Worm (Caenorhabditis elegans) whole organism, L1 larva: ENCODE measurements around the gene lnkn-1.

Experiments used
- C04F5.9 ChIP-seq: sonication (generic microtip); optimal IDR thresholded peaks from 2 replicates; lab custom pipeline; 2016; ENCODE audit warnings: missing genetic modification characterization, missing compliant biosample characterization
- C16A3.4 ChIP-seq: fragments of 150-350 bp; optimal IDR thresholded peaks from 2 replicates; lab custom pipeline; 2014; ENCODE audit warnings: missing biosample characterization, missing genetic modification characterization
- C34B4.2 ChIP-seq: sonication (generic microtip); optimal IDR thresholded peaks from 2 replicates; lab custom pipeline; 2017; ENCODE audit warnings: mild to moderate bottlenecking, missing genetic modification characterization, missing compliant biosample characterization
- Y116A8C.19 ChIP-seq: sonication (generic microtip); optimal IDR thresholded peaks from 2 replicates; lab custom pipeline; 2016; ENCODE audit warnings: missing compliant biosample characterization, missing genetic modification characterization, borderline replicate concordance
- aha-1 ChIP-seq: fragments of 150-350 bp; optimal IDR thresholded peaks from 2 replicates; lab custom pipeline; 2014; ENCODE audit warnings: missing biosample characterization, missing genetic modification characterization
- alr-1 ChIP-seq: fragments of 200-800 bp; sonication (Bioruptor generic); optimal IDR thresholded peaks from 2 replicates; lab custom pipeline; 2018; ENCODE audit warnings: borderline replicate concordance, mild to moderate bottlenecking, missing genetic modification characterization, missing compliant biosample characterization
- aly-2 ChIP-seq: fragments of 150-350 bp; optimal IDR thresholded peaks from 2 replicates; lab custom pipeline; 2014; ENCODE audit warnings: missing biosample characterization, missing genetic modification characterization
- blmp-1 ChIP-seq: fragments of 150-350 bp; optimal IDR thresholded peaks from 2 replicates; lab custom pipeline; 2014; ENCODE audit warnings: missing biosample characterization, missing genetic modification characterization
- ces-1 ChIP-seq: fragments of 150-350 bp; optimal IDR thresholded peaks from 2 replicates; lab custom pipeline; 2014; ENCODE audit warnings: missing biosample characterization, missing genetic modification reagents, missing genetic modification characterization
- dpl-1 ChIP-seq, 3 experiments: fragments of 150-350 bp in 2 of 3; sonication (generic microtip) in 1 of 3; optimal IDR thresholded peaks; 2 replicates each; lab custom pipeline; 2014 to 2017; ENCODE audit warnings: missing biosample characterization in 3 of 3, missing genetic modification characterization in 3 of 3, missing genetic modification reagents in 3 of 3
- efl-1 ChIP-seq, 4 experiments: fragments of 150-350 bp; optimal IDR thresholded peaks in 3 of 4; peaks in 1 of 4; 1 replicate in 1 of 4; 2 replicates in 3 of 4; lab custom pipeline; 2014; ENCODE audit warnings: missing biosample characterization in 2 of 4, missing genetic modification characterization in 2 of 4, missing genetic modification reagents in 2 of 4
- fkh-10 ChIP-seq: sonication (generic microtip); optimal IDR thresholded peaks from 2 replicates; lab custom pipeline; 2017; ENCODE audit warnings: missing biosample characterization, missing genetic modification reagents, missing genetic modification characterization
- fkh-8 ChIP-seq: sonication (generic microtip); optimal IDR thresholded peaks from 2 replicates; lab custom pipeline; 2016; ENCODE audit warnings: mild to moderate bottlenecking, missing genetic modification characterization, missing compliant biosample characterization
- grh-1 ChIP-seq: fragments of 200-800 bp; sonication (Bioruptor generic); IDR thresholded peaks from 2 replicates; pipeline ENCODE4 v1.3.6; 2022; ENCODE audit warnings: missing genetic modification reagents, missing genetic modification characterization, missing compliant biosample characterization
- hlh-4 ChIP-seq: sonication (generic microtip); optimal IDR thresholded peaks from 2 replicates; lab custom pipeline; 2016; ENCODE audit warnings: mild to moderate bottlenecking, missing genetic modification characterization, missing compliant biosample characterization
- isw-1 ChIP-seq: fragments of 200-800 bp; sonication (Bioruptor generic); IDR thresholded peaks from 2 replicates; pipeline ENCODE4 v1.3.6; 2022; ENCODE audit warnings: missing genetic modification characterization, missing compliant biosample characterization
- lin-13 ChIP-seq: fragments of 150-350 bp; optimal IDR thresholded peaks from 2 replicates; lab custom pipeline; 2014; ENCODE audit warnings: missing biosample characterization, missing genetic modification reagents, missing genetic modification characterization
- lin-14 ChIP-seq: fragments of 200-800 bp; sonication (Bioruptor generic); optimal IDR thresholded peaks from 2 replicates; lab custom pipeline; 2018; ENCODE audit warnings: mild to moderate bottlenecking, missing genetic modification characterization, moderate library complexity, missing compliant biosample characterization
- lin-15B ChIP-seq: fragments of 150-350 bp; sonication (generic microtip); optimal IDR thresholded peaks from 3 replicates; lab custom pipeline; 2014; ENCODE audit warnings: missing biosample characterization, missing genetic modification characterization
- lin-39 ChIP-seq: fragments of 150-350 bp; optimal IDR thresholded peaks from 2 replicates; lab custom pipeline; 2014; ENCODE audit warnings: missing biosample characterization, missing genetic modification reagents, missing genetic modification characterization
- mdl-1 ChIP-seq, 2 experiments: fragments of 150-350 bp; optimal IDR thresholded peaks; 2 replicates each; lab custom pipeline; 2014 to 2017; ENCODE audit warnings: missing biosample characterization in 2 of 2, missing genetic modification characterization in 2 of 2, inconsistent platforms in 1 of 2
- nhr-11 ChIP-seq: fragments of 150-350 bp; optimal IDR thresholded peaks from 2 replicates; lab custom pipeline; 2014; ENCODE audit warnings: missing biosample characterization, missing genetic modification characterization
- nhr-12 ChIP-seq: sonication (generic microtip); optimal IDR thresholded peaks from 2 replicates; lab custom pipeline; 2017; ENCODE audit warnings: missing biosample characterization, missing genetic modification characterization
- nhr-19 ChIP-seq: fragments of 200-800 bp; sonication (Bioruptor generic); conservative IDR thresholded peaks from 2 replicates; pipeline ENCODE4 v1.3.6; 2022; ENCODE audit warnings: missing genetic modification characterization, missing compliant biosample characterization
- nhr-28 ChIP-seq: fragments of 150-350 bp; optimal IDR thresholded peaks from 2 replicates; lab custom pipeline; 2014; ENCODE audit warnings: missing biosample characterization, missing genetic modification characterization
- nhr-47 ChIP-seq: sonication (generic microtip); optimal IDR thresholded peaks from 2 replicates; lab custom pipeline; 2016; ENCODE audit warnings: mild to moderate bottlenecking, missing genetic modification characterization, moderate library complexity, missing compliant biosample characterization
- nhr-71 ChIP-seq: sonication (generic microtip); optimal IDR thresholded peaks from 2 replicates; lab custom pipeline; 2016; ENCODE audit warnings: mild to moderate bottlenecking, missing genetic modification characterization, moderate library complexity, missing compliant biosample characterization
- nhr-76 ChIP-seq: sonication (generic microtip); optimal IDR thresholded peaks from 2 replicates; lab custom pipeline; 2017; ENCODE audit warnings: missing biosample characterization, missing genetic modification characterization
- nhr-85 ChIP-seq: sonication (generic microtip); peaks from one replicate; lab custom pipeline; 2016; ENCODE audit warnings: missing genetic modification characterization, inconsistent platforms, missing compliant biosample characterization
- nhr-90 ChIP-seq: sonication (generic microtip); optimal IDR thresholded peaks from 2 replicates; lab custom pipeline; 2016; ENCODE audit warnings: mild to moderate bottlenecking, missing genetic modification characterization, missing compliant biosample characterization; ENCODE audit not compliant: poor library complexity
- pag-3 ChIP-seq: sonication (generic microtip); optimal IDR thresholded peaks from 2 replicates; lab custom pipeline; 2017; ENCODE audit warnings: missing genetic modification characterization, mild to moderate bottlenecking, missing compliant biosample characterization, antibody characterized with exemption, borderline replicate concordance; ENCODE audit not compliant: insufficient read depth
- pax-3 ChIP-seq: fragments of 200-800 bp; sonication (Bioruptor generic); optimal IDR thresholded peaks from 2 replicates; lab custom pipeline; 2018; ENCODE audit warnings: mild to moderate bottlenecking, missing genetic modification characterization, moderate library complexity, missing compliant biosample characterization
- skn-1 ChIP-seq: fragments of 150-350 bp; optimal IDR thresholded peaks from 2 replicates; lab custom pipeline; 2014; ENCODE audit warnings: missing biosample characterization, missing genetic modification characterization
- snpc-4 ChIP-seq: fragments of 150-350 bp; optimal IDR thresholded peaks from 2 replicates; lab custom pipeline; 2014; ENCODE audit warnings: missing biosample characterization, missing genetic modification characterization
- snu-23 ChIP-seq: sonication (generic microtip); optimal IDR thresholded peaks from 2 replicates; lab custom pipeline; 2016; ENCODE audit warnings: missing genetic modification characterization, missing compliant biosample characterization
- sptf-1 ChIP-seq: fragments of 150-350 bp; optimal IDR thresholded peaks from 2 replicates; lab custom pipeline; 2014; ENCODE audit warnings: missing biosample characterization, missing genetic modification characterization
- swsn-7 ChIP-seq: sonication (generic microtip); optimal IDR thresholded peaks from 2 replicates; lab custom pipeline; 2016; ENCODE audit warnings: missing genetic modification characterization, missing compliant biosample characterization
- tbx-2 ChIP-seq: sonication (generic microtip); optimal IDR thresholded peaks from 2 replicates; lab custom pipeline; 2016; ENCODE audit warnings: missing genetic modification characterization, missing compliant biosample characterization
- tlp-1 ChIP-seq: fragments of 150-350 bp; optimal IDR thresholded peaks from 2 replicates; lab custom pipeline; 2014; ENCODE audit warnings: missing biosample characterization, missing genetic modification characterization
- unc-62 ChIP-seq: fragments of 150-350 bp; optimal IDR thresholded peaks from 2 replicates; lab custom pipeline; 2014; ENCODE audit warnings: missing biosample characterization, missing genetic modification reagents, missing genetic modification characterization
- xbp-1 ChIP-seq: sonication (generic microtip); optimal IDR thresholded peaks from 2 replicates; lab custom pipeline; 2016; ENCODE audit warnings: missing genetic modification characterization, missing compliant biosample characterization
- zip-4 ChIP-seq: fragments of 200-800 bp; sonication (Bioruptor generic); optimal IDR thresholded peaks from 2 replicates; lab custom pipeline; 2018; ENCODE audit warnings: mild to moderate bottlenecking, missing genetic modification characterization, moderate library complexity, missing compliant biosample characterization
- ztf-11 ChIP-seq, 2 experiments: sonication (generic microtip); optimal IDR thresholded peaks; 2 replicates each; lab custom pipeline; 2016 to 2017; ENCODE audit warnings: missing genetic modification characterization in 2 of 2, missing biosample characterization in 1 of 2, missing compliant biosample characterization in 1 of 2
- ztf-4 ChIP-seq: fragments of 150-350 bp; optimal IDR thresholded peaks from 2 replicates; lab custom pipeline; 2014; ENCODE audit warnings: missing biosample characterization, missing genetic modification characterization

lnkn-1 gene

DNA sequence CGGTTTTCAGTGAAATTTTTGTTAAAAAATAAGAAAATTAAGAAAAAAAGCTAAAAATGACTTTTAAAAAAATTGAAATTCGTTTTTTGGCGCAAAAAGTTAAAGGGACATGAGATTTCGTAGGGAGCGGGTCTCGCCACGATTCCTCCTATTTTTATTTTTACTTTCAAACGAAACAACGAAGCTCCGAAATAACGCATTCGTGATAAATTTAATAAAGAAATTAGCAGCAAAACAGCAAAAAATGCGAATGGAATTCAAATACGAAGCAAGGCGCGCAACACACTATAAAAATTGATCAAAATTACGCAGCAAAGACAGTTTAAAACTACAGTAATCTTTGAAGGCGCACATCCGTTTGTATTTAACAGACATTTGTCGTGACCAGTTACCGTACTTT is 9.7 kb downstream of the lnkn-1 start (continued):
- no peak for TF ChIP-seq nhr-76
- TF ChIP-seq C16A3.4: peak; percentile 13
- TF ChIP-seq nhr-90 (tag; lab: Kevin White, UChicago): peak; percentile 9
- peak; percentile 61 for TF ChIP-seq nhr-19 (GFP tag; lab: Robert Waterston, UW)
- TF ChIP-seq snpc-4 (tag; lab: Kevin White, UChicago): peak; percentile 1
- peak; percentile 50 for TF ChIP-seq skn-1 (tag; lab: Kevin White, UChicago)
- TF ChIP-seq lin-39 (tag; lab: Kevin White, UChicago): no peak
- TF ChIP-seq sptf-1 (tag; lab: Kevin White, UChicago): no peak
- peak; percentile 26 for TF ChIP-seq fkh-8 (tag; lab: Kevin White, UChicago)
- TF ChIP-seq Y116A8C.19 (tag; lab: Kevin White, UChicago): no peak
- no peak for TF ChIP-seq tlp-1 (tag; lab: Kevin White, UChicago)
- no peak for TF ChIP-seq aly-2 (tag; lab: Kevin White, UChicago)
- peak; percentile 46 for TF ChIP-seq swsn-7 (tag; lab: Kevin White, UChicago)
- TF ChIP-seq snu-23 (GFP tag; lab: Kevin White, UChicago): peak; percentile 58
- peak; percentile 73 for TF ChIP-seq nhr-71 (tag; lab: Kevin White, UChicago)
- TF ChIP-seq ztf-11 (tag; optimal IDR thresholded peaks at IDR 0.05; lab: Kevin White, UChicago): no peak
- TF ChIP-seq lin-14 (GFP tag; lab: Kevin White, UChicago): no peak
- TF ChIP-seq hlh-4 (tag; lab: Kevin White, UChicago): no peak
- TF ChIP-seq ces-1 (GFP tag; lab: Kevin White, UChicago): no peak
- no peak for TF ChIP-seq pax-3 (tag; lab: Kevin White, UChicago)
- peak; percentile 68 to 86 (median 74) for TF ChIP-seq dpl-1 (GFP tag; optimal IDR thresholded peaks at IDR 0.05; lab: Kevin White, UChicago)
- TF ChIP-seq nhr-12 (tag; lab: Kevin White, UChicago): no peak
- no peak for TF ChIP-seq mdl-1 (tag; optimal IDR thresholded peaks at IDR 0.05; lab: Kevin White, UChicago)
- no peak for TF ChIP-seq aha-1
- TF ChIP-seq xbp-1 (tag; lab: Kevin White, UChicago): peak; percentile 38
- peak; percentile 33 for TF ChIP-seq nhr-85 (tag; lab: Kevin White, UChicago)
- no peak for TF ChIP-seq fkh-10 (GFP tag; lab: Kevin White, UChicago)
- peak; percentile 18 for TF ChIP-seq lin-13 (GFP tag; lab: Kevin White, UChicago)
- no peak for TF ChIP-seq C34B4.2 (tag; lab: Kevin White, UChicago)
- TF ChIP-seq lin-15B (tag; lab: Kevin White, UChicago): peak; percentile 84

DNA sequence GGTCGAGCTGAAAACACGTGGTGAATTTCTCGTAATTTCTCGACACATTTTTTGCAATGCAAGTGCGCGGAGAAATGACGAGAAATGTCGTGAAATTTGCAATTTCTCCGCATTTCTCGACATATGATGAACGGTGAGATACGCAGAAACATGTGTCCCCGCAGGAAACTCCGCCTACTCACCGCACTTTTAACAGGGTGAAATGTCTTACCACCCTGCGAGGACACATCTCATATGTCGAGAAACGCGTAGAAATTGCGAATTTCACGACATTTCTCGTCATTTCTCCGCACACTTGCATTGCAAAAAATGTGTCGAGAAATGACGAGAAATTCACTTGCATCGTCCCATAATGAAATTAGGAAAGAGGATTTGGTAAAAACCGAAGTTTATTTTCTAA is 11.0 kb downstream of the lnkn-1 start:
- TF ChIP-seq nhr-85 (tag; lab: Kevin White, UChicago) (peak; percentile 37), grh-1 (GFP tag; lab: Robert Waterston, UW) (0 out of 2 replicates have a peak, but pooled peaks have one; percentile 15), nhr-19 (GFP tag; lab: Robert Waterston, UW) (peak; percentile 29), lin-14 (GFP tag; lab: Kevin White, UChicago) (peak; percentile 39), swsn-7 (tag; lab: Kevin White, UChicago) (peak; percentile 58), nhr-71 (tag; lab: Kevin White, UChicago) (peak; percentile 35), C04F5.9 (peak; percentile 48), snu-23 (GFP tag; lab: Kevin White, UChicago) (peak; percentile 19), nhr-47 (tag; lab: Kevin White, UChicago) (peak; percentile 11)
- TF ChIP-seq, all 84 proteins: peak for 9; not testable (repeated sequence) for 75

DNA sequence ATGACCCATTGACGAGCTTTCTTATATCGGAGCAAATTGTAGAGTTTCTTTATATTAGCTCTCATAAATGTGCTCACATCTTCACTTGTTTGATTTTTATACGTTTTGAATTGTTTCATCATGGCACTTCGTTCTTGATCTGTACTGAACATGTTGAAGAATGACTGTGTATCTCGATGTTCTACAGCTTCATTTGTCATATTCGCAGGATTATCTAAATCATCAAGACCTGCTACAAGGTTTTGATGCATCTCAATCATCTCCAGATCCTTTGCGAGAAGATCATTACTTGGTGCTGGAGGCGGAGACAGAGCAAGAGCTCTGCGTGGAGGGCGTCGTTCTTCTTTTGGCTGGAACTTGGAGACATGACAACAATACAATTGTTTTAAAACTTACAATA is 13.2 kb downstream of the lnkn-1 start:
- no peak for TF ChIP-seq efl-1 (optimal IDR thresholded peaks at IDR 0.05; lab: Kevin White, UChicago)
- TF ChIP-seq efl-1 (GFP tag; optimal IDR thresholded peaks at IDR 0.05 in 1 of 2; lab: Kevin White, UChicago): peak in 1 of 2 experiments; percentile 79
- TF ChIP-seq lin-39 (tag; lab: Kevin White, UChicago): no peak
- TF ChIP-seq unc-62 (GFP tag; lab: Kevin White, UChicago): no peak

DNA sequence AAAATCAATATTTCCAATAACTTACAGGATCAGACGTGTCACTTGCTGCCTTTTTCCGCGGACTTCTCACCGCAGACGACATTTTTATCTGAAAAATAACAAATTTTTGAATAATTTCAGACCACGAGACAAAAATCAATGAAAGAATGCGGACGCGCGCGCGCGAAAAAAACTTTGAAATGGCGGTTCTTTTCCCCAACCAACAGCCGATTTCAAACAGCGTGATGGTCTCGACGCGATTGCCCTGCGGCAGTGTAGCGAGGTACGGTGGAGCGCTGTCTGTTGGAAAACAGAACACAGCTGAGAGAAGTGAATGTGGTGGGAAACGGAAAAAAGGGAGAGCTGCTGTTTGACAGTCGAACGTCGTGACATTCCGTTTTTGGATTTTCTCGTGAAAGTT is 14.0 kb downstream of the lnkn-1 start, which contains the start of gene lin-9:
TSS of gene lin-9 (minus strand) at position 88 of the 400 bp plus-strand sequence.
- TF ChIP-seq nhr-28 (no peak), nhr-71 (tag; lab: Kevin White, UChicago) (peak; percentile 98), xbp-1 (tag; lab: Kevin White, UChicago) (peak; percentile 95), ztf-11 (tag; optimal IDR thresholded peaks at IDR 0.05; lab: Kevin White, UChicago) (peak in 1 of 2 experiments; percentile 90), zip-4 (GFP tag; lab: Kevin White, UChicago) (peak; percentile 93), hlh-4 (tag; lab: Kevin White, UChicago) (no peak), C34B4.2 (tag; lab: Kevin White, UChicago) (peak; percentile 90), efl-1 (optimal IDR thresholded peaks at IDR 0.05; lab: Kevin White, UChicago) (peak; percentile 96 to 97), efl-1 (GFP tag; optimal IDR thresholded peaks at IDR 0.05 in 1 of 2; lab: Kevin White, UChicago) (peak; percentile 95 to 100), alr-1 (tag; lab: Kevin White, UChicago) (no peak), blmp-1 (peak; percentile 92), unc-62 (GFP tag; lab: Kevin White, UChicago) (no peak), isw-1 (GFP tag; lab: Robert Waterston, UW) (peak; percentile 97), tbx-2 (tag; lab: Kevin White, UChicago) (peak; percentile 96), ztf-4 (peak; percentile 94), dpl-1 (GFP tag; optimal IDR thresholded peaks at IDR 0.05; lab: Kevin White, UChicago) (peak; percentile 96 to 97 (median 96)), pag-3 (tag; lab: Kevin White, UChicago) (no peak), nhr-85 (tag; lab: Kevin White, UChicago) (peak; percentile 96), nhr-11 (peak; percentile 88)
